Worm (Caenorhabditis elegans): ENCODE measurements around the gene K09C8.2.

- no peak for TF ChIP-seq flt-1 (GFP tag; IDR thresholded peaks at IDR 0.05)
- no peak for TF ChIP-seq klf-2 (GFP tag; conservative IDR thresholded peaks at IDR 0.05)
- no peak for TF ChIP-seq med-1 (GFP tag; optimal IDR thresholded peaks at IDR 0.05; ENCODE audit: insufficient read depth)
- no peak for TF ChIP-seq ztf-23 (GFP tag; IDR thresholded peaks at IDR 0.05)
- no peak for TF ChIP-seq tab-1 (GFP tag; IDR thresholded peaks at IDR 0.05)
- no peak for TF ChIP-seq cog-1 (tag; optimal IDR thresholded peaks at IDR 0.05)
- no peak for TF ChIP-seq ref-1 (GFP tag; conservative IDR thresholded peaks at IDR 0.05)
- no peak for TF ChIP-seq ztf-29 (GFP tag; IDR thresholded peaks at IDR 0.05)
- TF ChIP-seq T22C8.4 (GFP tag; IDR thresholded peaks at IDR 0.05), result no peak
Measured at ce11 chrX:10959136-10959535, at the start of gene K09C8.2.

Measured in whole organism, midembryonic.